Fruit fly (Drosophila melanogaster) S2 (cell line): ENCODE measurements around the gene mAcon1.

ENCODE experiments used
- CG8478 ChIP-seq: fragments of >200 bp; optimal IDR thresholded peaks from 2 replicates; lab custom pipeline; 2018
- CTCF ChIP-seq, 2 experiments: fragments of >200 bp; optimal IDR thresholded peaks; 2 replicates each; lab custom pipeline; 2018

- TF ChIP-seq CTCF (optimal IDR thresholded peaks at IDR 0.05; lab: Kevin White, UChicago) (no peak), CG8478 (lab: Kevin White, UChicago) (no peak)
Observed at dm6 chr2L:21178436-21179216, 10.3 kb downstream of the mAcon1 start.
